Fruit fly (Drosophila melanogaster) whole organism, wandering third instar larva: Measurements from ENCODE around the gene Nelf-A.

Experiments used
- Abd-B ChIP-seq: fragments of >200 bp; optimal IDR thresholded peaks from 2 replicates; lab custom pipeline; 2017; ENCODE audit warnings: missing biosample characterization, missing genetic modification characterization
- CG32264 ChIP-seq: fragments of 200-800 bp; sonication (Bioruptor generic); optimal IDR thresholded peaks from 2 replicates; lab custom pipeline; 2016; ENCODE audit warnings: missing biosample characterization, missing genetic modification characterization
- GATAd ChIP-seq: sonication (Bioruptor generic); optimal IDR thresholded peaks from 2 replicates; lab custom pipeline; 2016; ENCODE audit warnings: missing biosample characterization, missing genetic modification characterization
- Hr78 ChIP-seq: fragments of >200 bp; optimal IDR thresholded peaks from 2 replicates; lab custom pipeline; 2017; ENCODE audit warnings: missing biosample characterization, missing genetic modification characterization
- Myc ChIP-seq: fragments of >200 bp; optimal IDR thresholded peaks from 2 replicates; lab custom pipeline; 2017
- dmrt93B ChIP-seq: fragments of 200-800 bp; sonication (Bioruptor generic); optimal IDR thresholded peaks from 2 replicates; lab custom pipeline; 2018; ENCODE audit warnings: missing biosample characterization, mild to moderate bottlenecking, missing genetic modification characterization
- dsf ChIP-seq: sonication (Bioruptor generic); optimal IDR thresholded peaks from 2 replicates; lab custom pipeline; 2016; ENCODE audit warnings: missing biosample characterization, missing genetic modification characterization, borderline replicate concordance
- h ChIP-seq: fragments of 200-800 bp; sonication (Bioruptor generic); optimal IDR thresholded peaks from 3 replicates; lab custom pipeline; 2016; ENCODE audit warnings: missing biosample characterization, mild to moderate bottlenecking, missing genetic modification characterization
- pan ChIP-seq: fragments of >200 bp; optimal IDR thresholded peaks from 2 replicates; lab custom pipeline; 2017
- sage ChIP-seq: fragments of 200-800 bp; sonication (Bioruptor generic); optimal IDR thresholded peaks from 2 replicates; lab custom pipeline; 2016; ENCODE audit warnings: missing biosample characterization, mild to moderate bottlenecking, missing genetic modification characterization
- usp ChIP-seq: fragments of >200 bp; optimal IDR thresholded peaks from 2 replicates; lab custom pipeline; 2017; ENCODE audit warnings: missing biosample characterization, missing genetic modification characterization

dm6 chr3R:21260795-21261194 lies 37.3 kb downstream of the Nelf-A start:
- TF ChIP-seq GATAd (GFP tag; lab: Kevin White, UChicago), result no peak
- no peak for TF ChIP-seq sage (GFP tag; lab: Kevin White, UChicago)
- no peak for TF ChIP-seq CG32264 (GFP tag; lab: Kevin White, UChicago)
- no peak for TF ChIP-seq Hr78 (GFP tag; lab: Kevin White, UChicago)
- no peak for TF ChIP-seq usp (GFP tag; lab: Kevin White, UChicago)
- TF ChIP-seq Myc (lab: Kevin White, UChicago), result no peak
- TF ChIP-seq pan, result no peak
- no peak for TF ChIP-seq dsf (GFP tag; lab: Kevin White, UChicago)
- TF ChIP-seq h (GFP tag; lab: Kevin White, UChicago), result peak; percentile 76
- no peak for TF ChIP-seq Abd-B (GFP tag; lab: Kevin White, UChicago)
- TF ChIP-seq dmrt93B (GFP tag; lab: Kevin White, UChicago), result no peak
